Fruit fly (Drosophila melanogaster) whole organism, prepupa: ENCODE measurements around the gene CG42833.

Experiments
- Blimp-1 ChIP-seq: fragments of 200-800 bp; sonication (Bioruptor generic); optimal IDR thresholded peaks from 3 replicates; lab custom pipeline; 2017; ENCODE audit warnings: missing biosample characterization, missing genetic modification characterization, mild to moderate bottlenecking, moderate library complexity, missing genetic modification reagents
- CG10669 ChIP-seq: fragments of 200-800 bp; sonication (Bioruptor generic); optimal IDR thresholded peaks from 3 replicates; lab custom pipeline; 2018; ENCODE audit warnings: missing biosample characterization, mild to moderate bottlenecking, missing genetic modification characterization, moderate library complexity
- CG11294 ChIP-seq: fragments of 200-800 bp; sonication (Bioruptor generic); IDR thresholded peaks from 2 replicates; pipeline ENCODE4 v1.3.6; 2022; ENCODE audit warnings: missing biosample characterization, missing genetic modification characterization
- CG11902 ChIP-seq: fragments of 200-800 bp; sonication (Bioruptor generic); optimal IDR thresholded peaks from 3 replicates; lab custom pipeline; 2016; ENCODE audit warnings: missing biosample characterization, missing genetic modification characterization
- CG15336 ChIP-seq: fragments of 200-800 bp; sonication (Bioruptor generic); IDR thresholded peaks from 2 replicates; pipeline ENCODE4 v1.3.6; 2022; ENCODE audit warnings: missing biosample characterization, missing genetic modification characterization
- CG1621 ChIP-seq: fragments of 200-800 bp; sonication (Bioruptor generic); optimal IDR thresholded peaks from 3 replicates; lab custom pipeline; 2018; ENCODE audit warnings: missing biosample characterization, mild to moderate bottlenecking, missing genetic modification characterization
- CG16779 ChIP-seq: fragments of 200-800 bp; sonication (Bioruptor generic); optimal IDR thresholded peaks from 3 replicates; lab custom pipeline; 2017; ENCODE audit warnings: missing biosample characterization, mild to moderate bottlenecking, missing genetic modification characterization
- CG3032 ChIP-seq: fragments of 200-800 bp; optimal IDR thresholded peaks from 2 replicates; lab custom pipeline; 2019; ENCODE audit warnings: missing biosample characterization, mild to moderate bottlenecking, missing genetic modification characterization, moderate library complexity
- CG32006 ChIP-seq: fragments of 200-800 bp; sonication (Bioruptor generic); optimal IDR thresholded peaks from 3 replicates; lab custom pipeline; 2017; ENCODE audit warnings: missing biosample characterization, mild to moderate bottlenecking, missing genetic modification characterization
- CG34406 ChIP-seq: fragments of 200-800 bp; sonication (Bioruptor generic); optimal IDR thresholded peaks from 3 replicates; lab custom pipeline; 2016; ENCODE audit warnings: missing biosample characterization, missing genetic modification characterization
- CG3919 ChIP-seq: fragments of 200-800 bp; sonication (Bioruptor generic); optimal IDR thresholded peaks from 3 replicates; lab custom pipeline; 2016; ENCODE audit warnings: missing biosample characterization, missing genetic modification characterization
- CG4318 ChIP-seq: fragments of 200-800 bp; sonication (Bioruptor generic); optimal IDR thresholded peaks from 3 replicates; lab custom pipeline; 2017; ENCODE audit warnings: missing biosample characterization, mild to moderate bottlenecking, missing genetic modification characterization
- CG6163 ChIP-seq: fragments of 200-800 bp; sonication (Bioruptor generic); IDR thresholded peaks from 3 replicates; pipeline ENCODE4 v1.3.6; 2022; ENCODE audit warnings: missing biosample characterization, missing genetic modification characterization
- CG6808 ChIP-seq: fragments of 200-800 bp; sonication (Bioruptor generic); optimal IDR thresholded peaks from 3 replicates; lab custom pipeline; 2017; ENCODE audit warnings: missing biosample characterization, missing genetic modification characterization, mild to moderate bottlenecking, moderate library complexity, missing genetic modification reagents
- CG7368 ChIP-seq: fragments of 200-800 bp; sonication (Bioruptor generic); optimal IDR thresholded peaks from 3 replicates; lab custom pipeline; 2016; ENCODE audit warnings: missing biosample characterization, missing genetic modification characterization
- CG8119 ChIP-seq: fragments of 200-800 bp; sonication (Bioruptor generic); IDR thresholded peaks from 3 replicates; pipeline ENCODE4 v1.3.6; 2022; ENCODE audit warnings: missing biosample characterization, missing genetic modification characterization
- CG8319 ChIP-seq: fragments of 200-800 bp; sonication (Bioruptor generic); optimal IDR thresholded peaks from 3 replicates; lab custom pipeline; 2016; ENCODE audit warnings: missing biosample characterization, missing genetic modification characterization
- CG8632 ChIP-seq: fragments of 200-800 bp; sonication (Bioruptor generic); optimal IDR thresholded peaks from 3 replicates; lab custom pipeline; 2016; ENCODE audit warnings: missing biosample characterization, missing genetic modification characterization
- CG9139 ChIP-seq: fragments of 200-800 bp; sonication (Bioruptor generic); optimal IDR thresholded peaks from 3 replicates; lab custom pipeline; 2017; ENCODE audit warnings: missing biosample characterization, mild to moderate bottlenecking, missing genetic modification characterization
- Eip78C ChIP-seq: fragments of 200-800 bp; sonication (Bioruptor generic); peaks from one replicate; lab custom pipeline; 2016; ENCODE audit warnings: missing biosample characterization, missing genetic modification characterization
- Ets21C ChIP-seq: fragments of 200-800 bp; sonication (Bioruptor generic); optimal IDR thresholded peaks from 3 replicates; lab custom pipeline; 2016; ENCODE audit warnings: missing biosample characterization, missing genetic modification characterization
- Ets96B ChIP-seq: fragments of 200-800 bp; optimal IDR thresholded peaks from 2 replicates; lab custom pipeline; 2019; ENCODE audit warnings: missing biosample characterization, mild to moderate bottlenecking, missing genetic modification characterization, moderate library complexity
- Gug ChIP-seq: fragments of 200-800 bp; sonication (Bioruptor generic); IDR thresholded peaks from 2 replicates; pipeline ENCODE4 v1.3.6; 2022; ENCODE audit warnings: missing biosample characterization, missing genetic modification characterization
- Met ChIP-seq: fragments of 200-800 bp; sonication (Bioruptor generic); optimal IDR thresholded peaks from 3 replicates; lab custom pipeline; 2016; ENCODE audit warnings: missing biosample characterization, missing genetic modification characterization
- Sox102F ChIP-seq: fragments of 200-800 bp; sonication (Bioruptor generic); optimal IDR thresholded peaks from 2 replicates; lab custom pipeline; 2016; ENCODE audit warnings: missing biosample characterization, mild to moderate bottlenecking, missing genetic modification characterization
- Sox15 ChIP-seq: fragments of 200-800 bp; sonication (Bioruptor generic); optimal IDR thresholded peaks from 3 replicates; lab custom pipeline; 2016; ENCODE audit warnings: missing biosample characterization, missing genetic modification characterization
- achi ChIP-seq: fragments of 200-800 bp; sonication (Bioruptor generic); optimal IDR thresholded peaks from 3 replicates; lab custom pipeline; 2016; ENCODE audit warnings: missing biosample characterization, missing genetic modification characterization
- acj6 ChIP-seq: fragments of 200-800 bp; sonication (Bioruptor generic); optimal IDR thresholded peaks from 3 replicates; lab custom pipeline; 2016; ENCODE audit warnings: missing biosample characterization, missing genetic modification characterization
- dac ChIP-seq: fragments of 200-800 bp; sonication (Bioruptor generic); optimal IDR thresholded peaks from 2 replicates; lab custom pipeline; 2017; ENCODE audit warnings: missing biosample characterization, mild to moderate bottlenecking, missing genetic modification characterization
- dsx ChIP-seq: fragments of 200-800 bp; optimal IDR thresholded peaks from 3 replicates; lab custom pipeline; 2019; ENCODE audit warnings: missing biosample characterization, mild to moderate bottlenecking, missing genetic modification characterization, moderate library complexity; ENCODE audit not compliant: poor library complexity, severe bottlenecking
- eg ChIP-seq: fragments of 200-800 bp; sonication (Bioruptor generic); IDR thresholded peaks from 3 replicates; pipeline ENCODE4 v1.3.6; 2022; ENCODE audit warnings: missing biosample characterization, missing genetic modification characterization
- esn ChIP-seq: fragments of 200-800 bp; sonication (Bioruptor generic); optimal IDR thresholded peaks from 2 replicates; lab custom pipeline; 2016; ENCODE audit warnings: missing biosample characterization, mild to moderate bottlenecking, missing genetic modification characterization, moderate library complexity
- fd59A ChIP-seq: fragments of 200-800 bp; sonication (Bioruptor generic); optimal IDR thresholded peaks from 2 replicates; lab custom pipeline; 2017; ENCODE audit warnings: missing biosample characterization, mild to moderate bottlenecking, missing genetic modification characterization, missing genetic modification reagents
- lz ChIP-seq: fragments of 200-800 bp; sonication (Bioruptor generic); optimal IDR thresholded peaks from 3 replicates; lab custom pipeline; 2016; ENCODE audit warnings: missing biosample characterization, missing genetic modification characterization
- pdm3 ChIP-seq: fragments of 200-800 bp; sonication (Bioruptor generic); optimal IDR thresholded peaks from 3 replicates; lab custom pipeline; 2016; ENCODE audit warnings: missing biosample characterization, missing genetic modification characterization
- salr ChIP-seq, 2 experiments: fragments of 200-800 bp; sonication (Bioruptor generic); optimal IDR thresholded peaks; 3 replicates each; lab custom pipeline; 2016 to 2018; ENCODE audit warnings: missing biosample characterization in 2 of 2, missing genetic modification characterization in 2 of 2, mild to moderate bottlenecking in 1 of 2
- svp ChIP-seq: fragments of 200-800 bp; sonication (Bioruptor generic); peaks from one replicate; lab custom pipeline; 2016; ENCODE audit warnings: missing biosample characterization, missing genetic modification characterization
- topi ChIP-seq: fragments of 200-800 bp; sonication (Bioruptor generic); optimal IDR thresholded peaks from 3 replicates; lab custom pipeline; 2016; ENCODE audit warnings: missing biosample characterization, missing genetic modification characterization
- vri ChIP-seq: fragments of 200-800 bp; sonication (Bioruptor generic); optimal IDR thresholded peaks from 3 replicates; lab custom pipeline; 2016; ENCODE audit warnings: missing biosample characterization, mild to moderate bottlenecking, missing genetic modification characterization

The CG42833 gene

DNA sequence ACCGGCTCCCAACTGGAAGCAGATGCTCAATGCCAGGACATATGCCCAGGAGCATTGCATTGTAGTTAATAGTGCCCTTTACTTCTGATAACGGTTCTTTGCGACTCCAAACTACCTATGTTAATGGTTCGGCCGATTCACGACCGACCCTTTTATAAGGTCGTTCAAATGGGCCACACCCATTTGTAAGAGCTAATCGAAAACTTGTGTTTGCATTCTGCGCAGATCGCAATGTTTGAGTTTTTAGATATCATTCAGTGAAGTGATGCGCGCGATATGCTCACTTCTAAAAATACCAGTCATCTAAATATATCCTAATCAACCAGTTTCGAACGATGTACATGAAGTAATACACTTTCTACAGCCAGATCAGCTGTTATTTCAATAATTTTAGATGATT, 1.6 kb downstream of the CG42833 start, which contains the start of gene obst-F:
Gene obst-F (minus strand): TSS at position 101 of the 400 bp plus-strand sequence.
- no peak for TF ChIP-seq CG3032 (tag; lab: Kevin White, UChicago)
- TF ChIP-seq CG9139 (GFP tag; lab: Kevin White, UChicago): no peak
- no peak for TF ChIP-seq CG1621
- TF ChIP-seq CG10669 (GFP tag; lab: Kevin White, UChicago): no peak
- no peak for TF ChIP-seq lz (GFP tag; lab: Kevin White, UChicago)
- TF ChIP-seq salr (GFP tag; optimal IDR thresholded peaks at IDR 0.05; lab: Kevin White, UChicago): no peak
- TF ChIP-seq fd59A (GFP tag; lab: Kevin White, UChicago): no peak
- TF ChIP-seq eg (GFP tag; lab: Robert Waterston, UW): no peak
- TF ChIP-seq dsx (GFP tag; lab: Kevin White, UChicago): no peak
- TF ChIP-seq Met (GFP tag; lab: Kevin White, UChicago): no peak
- no peak for TF ChIP-seq esn
- no peak for TF ChIP-seq CG15336 (GFP tag; lab: Robert Waterston, UW)
- TF ChIP-seq Eip78C (GFP tag; lab: Kevin White, UChicago): no peak
- TF ChIP-seq achi (GFP tag; lab: Kevin White, UChicago): no peak
- TF ChIP-seq Ets96B: no peak
- no peak for TF ChIP-seq svp
- no peak for TF ChIP-seq topi

DNA sequence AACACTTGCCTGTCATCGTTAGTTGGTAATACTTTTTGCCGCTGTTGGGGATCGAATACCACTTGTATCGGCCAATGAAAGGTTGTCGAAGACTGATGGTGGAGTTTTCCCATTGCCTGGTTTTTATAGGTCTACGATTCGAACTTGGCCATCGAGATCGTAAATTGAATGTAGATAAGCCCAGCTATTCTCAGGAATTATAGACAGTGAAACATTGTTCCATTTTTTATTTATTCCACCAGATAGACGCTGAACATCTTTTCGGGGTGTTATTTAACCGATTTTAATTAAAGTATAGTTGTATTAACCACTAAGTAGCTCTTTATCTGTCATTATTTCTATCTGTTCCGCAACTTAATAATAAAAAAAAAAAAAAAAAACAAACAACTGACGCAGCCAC, 3.7 kb downstream of the CG42833 start, which contains the start of gene CG7298:
Gene CG7298 (minus strand): TSS at position 101 of the 400 bp plus-strand sequence.
- TF ChIP-seq acj6 (GFP tag; lab: Kevin White, UChicago) (no peak), CG8119 (no peak), CG8632 (no peak), CG6808 (no peak), Eip78C (GFP tag; lab: Kevin White, UChicago) (no peak), Sox102F (GFP tag; lab: Kevin White, UChicago) (no peak), vri (GFP tag; lab: Kevin White, UChicago) (no peak), Met (GFP tag; lab: Kevin White, UChicago) (no peak), Ets96B (no peak), Sox15 (GFP tag; lab: Kevin White, UChicago) (no peak), CG11294 (GFP tag; lab: Robert Waterston, UW) (no peak), CG8319 (GFP tag; lab: Kevin White, UChicago) (no peak), dac (GFP tag; lab: Kevin White, UChicago) (no peak), pdm3 (GFP tag; lab: Kevin White, UChicago) (no peak), esn (no peak), eg (GFP tag; lab: Robert Waterston, UW) (no peak), CG34406 (GFP tag; lab: Kevin White, UChicago) (no peak), Ets21C (GFP tag; lab: Kevin White, UChicago) (no peak), Gug (no peak), CG4318 (no peak)

- TF ChIP-seq CG32006 (GFP tag; lab: Kevin White, UChicago) (no peak), CG3919 (GFP tag; lab: Kevin White, UChicago) (no peak), topi (no peak), Met (GFP tag; lab: Kevin White, UChicago) (no peak), Blimp-1 (GFP tag; lab: Kevin White, UChicago) (no peak), CG6163 (GFP tag; lab: Robert Waterston, UW) (no peak), CG8632 (no peak), CG11902 (no peak), CG3032 (tag; lab: Kevin White, UChicago) (no peak), CG6808 (no peak), CG16779 (no peak), achi (GFP tag; lab: Kevin White, UChicago) (no peak), vri (GFP tag; lab: Kevin White, UChicago) (no peak), CG7368 (GFP tag; lab: Kevin White, UChicago) (no peak)
- TF ChIP-seq, all 60 proteins: peak for 0
Observed at dm6 chr3L:20205946-20206345, 6.1 kb downstream of the CG42833 start, which contains the start of gene CG7290. Gene CG7290, minus strand, starts transcription at chr3L:20206046.
